Fruit fly (Drosophila melanogaster): ENCODE measurements around the gene CG10469.
A peak's percentile ranks its signal among the peaks of the same experiment; 100 is the strongest.

CG10469 gene

dm6 chr3L:6103658-6104057 lies 10.5 kb upstream of the CG10469 start (continued):
- TF ChIP-seq CG4854 (GFP tag; optimal IDR thresholded peaks at IDR 0.05), result no peak
- no peak for TF ChIP-seq ase (GFP tag; IDR thresholded peaks at IDR 0.05)
- no peak for TF ChIP-seq Hr3 (GFP tag; optimal IDR thresholded peaks at IDR 0.05)
- TF ChIP-seq CG2678 (tag; optimal IDR thresholded peaks at IDR 0.05), result no peak
- TF ChIP-seq Scr (GFP tag; IDR thresholded peaks at IDR 0.05; ENCODE audit: partially characterized antibody), result no peak
- TF ChIP-seq dmrt11E (tag; optimal IDR thresholded peaks at IDR 0.05), result no peak
- TF ChIP-seq ci (GFP tag; IDR thresholded peaks at IDR 0.05), result 0 out of 3 replicates have a peak, but pooled peaks have one; percentile 25
- no peak for TF ChIP-seq run (tag; optimal IDR thresholded peaks at IDR 0.05)
- TF ChIP-seq H15 (GFP tag; IDR thresholded peaks at IDR 0.05), result no peak
- TF ChIP-seq CTCF (GFP tag; optimal IDR thresholded peaks at IDR 0.05), result peak; percentile 90
- TF ChIP-seq CG1024 (GFP tag; IDR thresholded peaks at IDR 0.05), result no peak
- TF ChIP-seq pb (GFP tag; optimal IDR thresholded peaks at IDR 0.05), result no peak
- TF ChIP-seq CG1647 (GFP tag; optimal IDR thresholded peaks at IDR 0.05), result no peak
- TF ChIP-seq Optix (GFP tag; IDR thresholded peaks at IDR 0.05), result no peak
- peak; percentile 53 for TF ChIP-seq Med (GFP tag)
- TF ChIP-seq Oaz (GFP tag; IDR thresholded peaks at IDR 0.05), result 0 out of 2 replicates have a peak, but pooled peaks have one; percentile 5
- peak; percentile 35 for TF ChIP-seq Ets65A (GFP tag)
- TF ChIP-seq Atf3 (GFP tag; optimal IDR thresholded peaks at IDR 0.05), result no peak
- TF ChIP-seq Drgx (GFP tag; IDR thresholded peaks at IDR 0.05), result no peak
- TF ChIP-seq pan (optimal IDR thresholded peaks at IDR 0.05), result no peak
- TF ChIP-seq pan (GFP tag; optimal IDR thresholded peaks at IDR 0.05 in 1 of 2, IDR thresholded peaks at IDR 0.05 in 1 of 2), result no peak
- TF ChIP-seq oc (tag; optimal IDR thresholded peaks at IDR 0.05), result no peak
- TF ChIP-seq Stat92E (GFP tag; optimal IDR thresholded peaks at IDR 0.05), result no peak
- TF ChIP-seq CG14667 (GFP tag; IDR thresholded peaks at IDR 0.05), result no peak
- TF ChIP-seq CG7556 (GFP tag; optimal IDR thresholded peaks at IDR 0.05), result no peak
- TF ChIP-seq Fer3 (tag; optimal IDR thresholded peaks at IDR 0.05), result no peak
- TF ChIP-seq CG7357 (GFP tag; IDR thresholded peaks at IDR 0.05), result no peak
- 0 out of 2 replicates have a peak, but pooled peaks have one; percentile 16 for TF ChIP-seq CG42726 (GFP tag; IDR thresholded peaks at IDR 0.05; ENCODE audit: partially characterized antibody)
- no peak for TF ChIP-seq row (GFP tag; IDR thresholded peaks at IDR 0.05)
- no peak for TF ChIP-seq pum (GFP tag; optimal IDR thresholded peaks at IDR 0.05)
- no peak for TF ChIP-seq tll (GFP tag; optimal IDR thresholded peaks at IDR 0.05)
- no peak for TF ChIP-seq CG6791 (GFP tag; IDR thresholded peaks at IDR 0.05; ENCODE audit: partially characterized antibody)
- TF ChIP-seq CG2199 (GFP tag; IDR thresholded peaks at IDR 0.05), result no peak
- TF ChIP-seq kay (GFP tag; optimal IDR thresholded peaks at IDR 0.05), result no peak
- 0 out of 3 replicates have a peak, but pooled peaks have one; percentile 41 for TF ChIP-seq CG11456 (GFP tag; IDR thresholded peaks at IDR 0.05)
- no peak for TF ChIP-seq D19A (tag; optimal IDR thresholded peaks at IDR 0.05)
- no peak for TF ChIP-seq gfzf (GFP tag; optimal IDR thresholded peaks at IDR 0.05)
- TF ChIP-seq CG17359 (tag; optimal IDR thresholded peaks at IDR 0.05), result no peak
- no peak for TF ChIP-seq odd (GFP tag; optimal IDR thresholded peaks at IDR 0.05)
- TF ChIP-seq shn (GFP tag; optimal IDR thresholded peaks at IDR 0.05), result no peak
- no peak for TF ChIP-seq ro (GFP tag; IDR thresholded peaks at IDR 0.05)
- no peak for TF ChIP-seq zfh2 (GFP tag; optimal IDR thresholded peaks at IDR 0.05)
- TF ChIP-seq CG1529 (GFP tag; optimal IDR thresholded peaks at IDR 0.05), result no peak
- no peak for TF ChIP-seq CG12071 (GFP tag; optimal IDR thresholded peaks at IDR 0.05)
- no peak for TF ChIP-seq CG16779 (GFP tag; IDR thresholded peaks at IDR 0.05)
- no peak for TF ChIP-seq wor (GFP tag; IDR thresholded peaks at IDR 0.05)
- TF ChIP-seq ato (GFP tag; IDR thresholded peaks at IDR 0.05; ENCODE audit: partially characterized antibody), result no peak
- no peak for TF ChIP-seq CG4404 (GFP tag; IDR thresholded peaks at IDR 0.05)
- no peak for TF ChIP-seq CG3281 (GFP tag; optimal IDR thresholded peaks at IDR 0.05)
- TF ChIP-seq en (GFP tag; optimal IDR thresholded peaks at IDR 0.05), result no peak
- no peak for TF ChIP-seq Usf (GFP tag; optimal IDR thresholded peaks at IDR 0.05)
- no peak for TF ChIP-seq Sry-δ (GFP tag; optimal IDR thresholded peaks at IDR 0.05)
- TF ChIP-seq CG8089 (GFP tag; optimal IDR thresholded peaks at IDR 0.05), result no peak
